Worm (Caenorhabditis elegans): Measurements from ENCODE around the gene ufbp-1.

DNA sequence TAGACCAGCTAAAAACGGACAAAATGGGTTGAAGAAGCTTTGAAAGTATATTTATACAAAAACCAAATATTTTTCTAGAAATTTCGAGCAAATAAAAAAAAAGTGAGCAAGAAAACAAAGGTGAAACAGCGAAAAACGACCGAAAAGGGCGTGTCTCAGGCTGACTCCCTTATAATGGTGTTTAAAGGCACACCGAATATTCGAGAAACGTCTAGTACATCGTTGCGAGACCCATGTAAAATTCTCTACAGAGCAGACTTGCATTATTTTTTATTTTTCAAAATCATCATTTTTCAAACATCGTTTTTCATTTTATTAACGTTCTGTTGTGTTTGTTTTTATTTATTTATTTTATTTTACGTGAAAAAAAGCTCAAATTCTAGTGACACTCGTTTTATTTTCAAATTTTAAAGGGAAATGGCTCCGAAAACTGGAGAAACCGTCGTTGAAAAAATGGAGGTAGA, 3.6 kb upstream of the ufbp-1 start, which contains the start of gene rpn-3:
- peak; percentile 68; the same call in 1 of the 2 replicates for TF ChIP-seq ztf-28 (GFP tag; IDR thresholded peaks at IDR 0.05)
- TF ChIP-seq C17E4.6 (GFP tag; IDR thresholded peaks at IDR 0.05), result peak; percentile 89; the same call in 1 of the 2 replicates
